Fruit fly (Drosophila melanogaster) whole organism, embryonic: ENCODE measurements around the gene Hecw.
A peak's percentile ranks its signal among the peaks of the same experiment; 100 is the strongest.

Experiments
- Abd-B ChIP-seq: fragments of 200-800 bp; sonication (Bioruptor generic); optimal IDR thresholded peaks from 2 replicates; lab custom pipeline; 2018; ENCODE audit warnings: missing biosample characterization, mild to moderate bottlenecking, missing genetic modification characterization, moderate library complexity
- Ada2b ChIP-seq: fragments of 200-800 bp; sonication (Bioruptor generic); IDR thresholded peaks from 2 replicates; pipeline ENCODE4 v1.3.6; 2022; ENCODE audit warnings: missing biosample characterization, missing genetic modification characterization
- Bteb2 ChIP-seq: fragments of 200-800 bp; sonication (Bioruptor generic); optimal IDR thresholded peaks from 2 replicates; lab custom pipeline; 2016; ENCODE audit warnings: missing biosample characterization, missing genetic modification characterization
- C15 ChIP-seq: fragments of 200-800 bp; sonication (Bioruptor generic); IDR thresholded peaks from 3 replicates; pipeline ENCODE4 v1.3.6; 2022; ENCODE audit warnings: missing biosample characterization, missing genetic modification characterization
- CG10209 ChIP-seq: fragments of 200-800 bp; sonication (Bioruptor generic); optimal IDR thresholded peaks from 3 replicates; lab custom pipeline; 2017; ENCODE audit warnings: missing biosample characterization, mild to moderate bottlenecking, missing genetic modification characterization, missing genetic modification reagents
- CG1024 ChIP-seq: fragments of 200-800 bp; sonication (Bioruptor generic); IDR thresholded peaks from 2 replicates; pipeline ENCODE4 v1.3.6; 2022; ENCODE audit warnings: missing biosample characterization, missing genetic modification characterization
- CG11560 ChIP-seq: fragments of 200-800 bp; sonication (Bioruptor generic); IDR thresholded peaks from 3 replicates; pipeline ENCODE4 v1.3.6; 2022; ENCODE audit warnings: missing biosample characterization, missing genetic modification characterization
- CG12942 ChIP-seq: fragments of 200-800 bp; sonication (Bioruptor generic); optimal IDR thresholded peaks from 3 replicates; lab custom pipeline; 2016; ENCODE audit warnings: missing biosample characterization, missing genetic modification characterization
- CG14014 ChIP-seq: fragments of 200-800 bp; sonication (Bioruptor generic); IDR thresholded peaks from 2 replicates; pipeline ENCODE4 v1.3.6; 2022; ENCODE audit warnings: missing biosample characterization, missing genetic modification characterization
- CG17912 ChIP-seq: fragments of 200-800 bp; sonication (Bioruptor generic); optimal IDR thresholded peaks from 2 replicates; lab custom pipeline; 2018; ENCODE audit warnings: missing biosample characterization, mild to moderate bottlenecking, missing genetic modification characterization
- CG18599 ChIP-seq: fragments of 200-800 bp; sonication (Bioruptor generic); optimal IDR thresholded peaks from 3 replicates; lab custom pipeline; 2017; ENCODE audit warnings: missing biosample characterization, missing genetic modification characterization, mild to moderate bottlenecking, moderate library complexity, missing genetic modification reagents
- CG2116 ChIP-seq: fragments of 200-800 bp; sonication (Bioruptor generic); optimal IDR thresholded peaks from 3 replicates; lab custom pipeline; 2018; ENCODE audit warnings: missing biosample characterization, mild to moderate bottlenecking, missing genetic modification characterization
- CG2202 ChIP-seq: fragments of 200-800 bp; sonication (Bioruptor generic); optimal IDR thresholded peaks from 2 replicates; lab custom pipeline; 2018; ENCODE audit warnings: missing biosample characterization, mild to moderate bottlenecking, missing genetic modification characterization
- CG2712 ChIP-seq: fragments of 200-800 bp; optimal IDR thresholded peaks from 3 replicates; lab custom pipeline; 2019; ENCODE audit warnings: missing biosample characterization, mild to moderate bottlenecking, missing genetic modification characterization, moderate library complexity
- CG33213 ChIP-seq: fragments of 200-800 bp; sonication (Bioruptor generic); optimal IDR thresholded peaks from 3 replicates; lab custom pipeline; 2016; ENCODE audit warnings: missing biosample characterization, missing genetic modification characterization
- CG3847 ChIP-seq: fragments of 200-800 bp; sonication (Bioruptor generic); IDR thresholded peaks from 2 replicates; pipeline ENCODE4 v1.3.6; 2022; ENCODE audit warnings: missing biosample characterization, missing genetic modification characterization
- CG3995 ChIP-seq: fragments of 200-800 bp; sonication (Bioruptor generic); optimal IDR thresholded peaks from 3 replicates; lab custom pipeline; 2016; ENCODE audit warnings: missing biosample characterization, missing genetic modification characterization
- CG7963 ChIP-seq: fragments of 200-800 bp; sonication (Bioruptor generic); IDR thresholded peaks from 3 replicates; pipeline ENCODE4 v1.3.6; 2022; ENCODE audit warnings: missing biosample characterization, missing genetic modification characterization; ENCODE audit not compliant: partially characterized antibody
- CG9932 ChIP-seq: fragments of 200-800 bp; sonication (Bioruptor generic); IDR thresholded peaks from 2 replicates; pipeline ENCODE4 v1.3.6; 2022; ENCODE audit warnings: missing biosample characterization, missing genetic modification characterization
- Camta ChIP-seq: fragments of 200-800 bp; sonication (Bioruptor generic); optimal IDR thresholded peaks from 2 replicates; lab custom pipeline; 2016; ENCODE audit warnings: missing biosample characterization, missing genetic modification characterization
- Dp ChIP-seq: fragments of 200-800 bp; sonication (Bioruptor generic); optimal IDR thresholded peaks from 2 replicates; lab custom pipeline; 2018; ENCODE audit warnings: missing biosample characterization, mild to moderate bottlenecking, missing genetic modification characterization, moderate library complexity
- Hey ChIP-seq: fragments of 200-800 bp; sonication (Bioruptor generic); optimal IDR thresholded peaks from 3 replicates; lab custom pipeline; 2018; ENCODE audit warnings: missing biosample characterization, mild to moderate bottlenecking, missing genetic modification characterization
- Hsf ChIP-seq: fragments of 200-800 bp; sonication (Bioruptor generic); optimal IDR thresholded peaks from 3 replicates; lab custom pipeline; 2016; ENCODE audit warnings: missing biosample characterization, missing genetic modification characterization
- Meics ChIP-seq: fragments of 200-800 bp; sonication (Bioruptor generic); optimal IDR thresholded peaks from 2 replicates; lab custom pipeline; 2017; ENCODE audit warnings: missing biosample characterization, mild to moderate bottlenecking, missing genetic modification characterization
- Pdp1 ChIP-seq, 2 experiments: fragments of 200-800 bp; sonication (Bioruptor generic); optimal IDR thresholded peaks; 3 replicates each; lab custom pipeline; 2016; ENCODE audit warnings: missing biosample characterization in 2 of 2, missing genetic modification characterization in 2 of 2, mild to moderate bottlenecking in 1 of 2, moderate library complexity in 1 of 2
- Usf ChIP-seq: fragments of 200-800 bp; sonication (Bioruptor generic); optimal IDR thresholded peaks from 2 replicates; lab custom pipeline; 2017; ENCODE audit warnings: missing genotype, missing biosample characterization, missing genetic modification characterization
- Vsx1 ChIP-seq: fragments of 200-800 bp; sonication (Bioruptor generic); optimal IDR thresholded peaks from 2 replicates; lab custom pipeline; 2017; ENCODE audit warnings: missing biosample characterization, mild to moderate bottlenecking, missing genetic modification characterization, missing genetic modification reagents
- aop ChIP-seq: fragments of 200-800 bp; sonication (Bioruptor generic); IDR thresholded peaks from 2 replicates; pipeline ENCODE4 v1.3.6; 2022; ENCODE audit warnings: missing biosample characterization, missing genetic modification characterization
- ase ChIP-seq: fragments of 200-800 bp; sonication (Bioruptor generic); IDR thresholded peaks from 3 replicates; pipeline ENCODE4 v1.3.6; 2022; ENCODE audit warnings: missing biosample characterization, missing genetic modification characterization
- bowl ChIP-seq: fragments of 200-800 bp; sonication (Bioruptor generic); IDR thresholded peaks from 2 replicates; pipeline ENCODE4 v1.3.6; 2022; ENCODE audit warnings: missing biosample characterization, missing genetic modification characterization
- ci ChIP-seq: fragments of 200-800 bp; sonication (Bioruptor generic); IDR thresholded peaks from 3 replicates; pipeline ENCODE4 v1.3.6; 2022; ENCODE audit warnings: missing biosample characterization, missing genetic modification characterization
- corto ChIP-seq: fragments of 200-800 bp; sonication (Bioruptor generic); optimal IDR thresholded peaks from 2 replicates; lab custom pipeline; 2016; ENCODE audit warnings: missing biosample characterization, mild to moderate bottlenecking, missing genetic modification characterization, moderate library complexity
- crol ChIP-seq: fragments of 200-800 bp; sonication (Bioruptor generic); IDR thresholded peaks from 2 replicates; pipeline ENCODE4 v1.3.6; 2022; ENCODE audit warnings: missing biosample characterization, missing genetic modification characterization
- dati ChIP-seq: fragments of 200-800 bp; sonication (Bioruptor generic); IDR thresholded peaks from 2 replicates; pipeline ENCODE4 v1.3.6; 2022; ENCODE audit warnings: missing biosample characterization, missing genetic modification characterization
- eve ChIP-seq, 2 experiments: fragments of >200 bp; optimal IDR thresholded peaks; 2 replicates each; lab custom pipeline; 2017; ENCODE audit warnings: missing biosample characterization in 2 of 2, missing genetic modification characterization in 2 of 2
- exex ChIP-seq: fragments of 200-800 bp; sonication (Bioruptor generic); optimal IDR thresholded peaks from 4 replicates; lab custom pipeline; 2018; ENCODE audit warnings: missing biosample characterization, mild to moderate bottlenecking, missing genetic modification characterization, moderate library complexity
- hbn ChIP-seq: fragments of 200-800 bp; sonication (Bioruptor generic); IDR thresholded peaks from 2 replicates; pipeline ENCODE4 v1.3.6; 2022; ENCODE audit warnings: missing biosample characterization, missing genetic modification characterization; ENCODE audit not compliant: partially characterized antibody
- lola ChIP-seq, 3 experiments: fragments of >200 bp in 2 of 3; fragments of 200-800 bp in 1 of 3; sonication (Bioruptor generic) in 1 of 3; optimal IDR thresholded peaks; 2 replicates each; lab custom pipeline; 2017 to 2019; ENCODE audit warnings: missing biosample characterization in 3 of 3, missing genetic modification characterization in 3 of 3, mild to moderate bottlenecking in 1 of 3, moderate library complexity in 1 of 3
- nerfin-1 ChIP-seq: fragments of 200-800 bp; sonication (Bioruptor generic); optimal IDR thresholded peaks from 3 replicates; lab custom pipeline; 2019; ENCODE audit warnings: missing biosample characterization, mild to moderate bottlenecking, missing genetic modification characterization, moderate library complexity
- nerfin-2 ChIP-seq: fragments of 200-800 bp; sonication (Bioruptor generic); IDR thresholded peaks from 2 replicates; pipeline ENCODE4 v1.3.6; 2022; ENCODE audit warnings: missing biosample characterization, missing genetic modification characterization; ENCODE audit not compliant: partially characterized antibody
- odd ChIP-seq: fragments of 200-800 bp; sonication (Bioruptor generic); optimal IDR thresholded peaks from 2 replicates; lab custom pipeline; 2017; ENCODE audit warnings: missing biosample characterization, mild to moderate bottlenecking, missing genetic modification characterization
- pfk ChIP-seq: fragments of 200-800 bp; sonication (Bioruptor generic); optimal IDR thresholded peaks from 2 replicates; lab custom pipeline; 2018; ENCODE audit warnings: missing biosample characterization, mild to moderate bottlenecking, missing genetic modification characterization, moderate library complexity
- pum ChIP-seq: fragments of 200-800 bp; sonication (Bioruptor generic); optimal IDR thresholded peaks from 2 replicates; lab custom pipeline; 2016; ENCODE audit warnings: missing biosample characterization, missing genetic modification characterization
- row ChIP-seq: fragments of 200-800 bp; sonication (Bioruptor generic); IDR thresholded peaks from 3 replicates; pipeline ENCODE4 v1.3.6; 2022; ENCODE audit warnings: missing biosample characterization, missing genetic modification characterization
- sd ChIP-seq: fragments of 200-800 bp; sonication (Bioruptor generic); optimal IDR thresholded peaks from 3 replicates; lab custom pipeline; 2018; ENCODE audit warnings: missing biosample characterization, mild to moderate bottlenecking, missing genetic modification characterization, moderate library complexity
- seq ChIP-seq: fragments of 200-800 bp; sonication (Bioruptor generic); IDR thresholded peaks from 2 replicates; pipeline ENCODE4 v1.3.6; 2022; ENCODE audit warnings: missing biosample characterization, missing genetic modification characterization
- sima ChIP-seq: fragments of 200-800 bp; sonication (Bioruptor generic); optimal IDR thresholded peaks from 2 replicates; lab custom pipeline; 2016; ENCODE audit warnings: missing biosample characterization, missing genetic modification characterization
- stwl ChIP-seq: fragments of 200-800 bp; sonication (Bioruptor generic); optimal IDR thresholded peaks from 3 replicates; lab custom pipeline; 2018; ENCODE audit warnings: missing biosample characterization, mild to moderate bottlenecking, missing genetic modification characterization, moderate library complexity
- trh ChIP-seq: fragments of 200-800 bp; sonication (Bioruptor generic); optimal IDR thresholded peaks from 2 replicates; lab custom pipeline; 2016; ENCODE audit warnings: missing biosample characterization, missing genetic modification characterization
- ttk ChIP-seq: fragments of 200-800 bp; sonication (Bioruptor generic); IDR thresholded peaks from 2 replicates; pipeline ENCODE4 v2.1.2; 2022; ENCODE audit warnings: missing biosample characterization, missing genetic modification characterization
- unc-4 ChIP-seq: fragments of 200-800 bp; sonication (Bioruptor generic); IDR thresholded peaks from 2 replicates; pipeline ENCODE4 v1.3.6; 2022; ENCODE audit warnings: missing biosample characterization, missing genetic modification characterization; ENCODE audit not compliant: partially characterized antibody

The Hecw gene

DNA sequence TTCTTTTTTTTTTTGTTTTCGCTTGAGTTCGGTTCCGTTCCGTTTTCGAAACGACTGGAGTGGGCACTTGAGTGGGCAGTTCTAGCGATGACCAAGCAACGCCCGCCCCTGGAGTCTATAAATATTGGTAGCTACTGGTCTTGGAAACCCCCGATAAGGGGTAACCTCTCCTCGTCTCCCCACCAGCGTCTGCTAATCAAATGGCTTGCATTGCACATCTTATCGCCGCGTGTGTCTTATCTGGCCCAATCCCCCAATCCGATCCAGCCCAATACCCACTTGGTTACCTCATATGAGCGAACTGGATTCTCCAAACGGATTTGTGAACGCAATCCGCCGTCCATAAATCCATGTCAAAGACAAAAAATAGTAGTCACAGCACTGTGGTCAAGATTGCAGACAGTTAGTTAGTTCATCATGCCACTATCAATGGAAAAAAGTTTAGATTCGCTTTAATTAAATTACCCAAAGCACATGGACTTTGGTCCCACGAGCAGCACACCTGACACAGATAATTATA lies 54.1 kb downstream of the Hecw start, which contains the start of gene CG3106:
CG3106 (minus strand) TSS at position 107 of the 520 bp plus-strand sequence.
- TF ChIP-seq CG2116 (GFP tag; lab: Kevin White, UChicago) (no peak), CG2712 (no peak), Ada2b (GFP tag; lab: Robert Waterston, UW) (no peak), CG12942 (GFP tag; lab: Kevin White, UChicago) (no peak), CG33213 (no peak), C15 (GFP tag; lab: Robert Waterston, UW) (no peak), Camta (GFP tag; lab: Kevin White, UChicago) (no peak), sd (tag; lab: Kevin White, UChicago) (peak; percentile 13), CG18599 (GFP tag; lab: Kevin White, UChicago) (no peak), sima (GFP tag; lab: Kevin White, UChicago) (no peak), seq (GFP tag; lab: Robert Waterston, UW) (no peak), dati (GFP tag; lab: Robert Waterston, UW) (no peak), odd (GFP tag; lab: Kevin White, UChicago) (no peak), CG10209 (GFP tag; lab: Kevin White, UChicago) (no peak), ci (GFP tag; lab: Robert Waterston, UW) (no peak), nerfin-2 (GFP tag; lab: Robert Waterston, UW) (no peak), CG1024 (GFP tag; lab: Robert Waterston, UW) (no peak), CG17912 (GFP tag; lab: Kevin White, UChicago) (no peak), Meics (GFP tag; lab: Kevin White, UChicago) (no peak), Usf (GFP tag; lab: Kevin White, UChicago) (no peak), Vsx1 (GFP tag; lab: Kevin White, UChicago) (peak; percentile 17), CG11560 (tag; lab: Robert Waterston, UW) (no peak), trh (no peak), ttk (no peak), eve (GFP tag; optimal IDR thresholded peaks at IDR 0.05; lab: Kevin White, UChicago) (no peak), Bteb2 (GFP tag; lab: Kevin White, UChicago) (no peak), Hsf (GFP tag; lab: Kevin White, UChicago) (no peak), crol (GFP tag; lab: Robert Waterston, UW) (peak; percentile 46), nerfin-1 (tag; lab: Kevin White, UChicago) (no peak), pfk (GFP tag; lab: Kevin White, UChicago) (peak; percentile 79), CG3995 (GFP tag; lab: Kevin White, UChicago) (no peak), CG9932 (GFP tag; lab: Robert Waterston, UW) (no peak), hbn (GFP tag; lab: Robert Waterston, UW) (no peak), CG2202 (tag; lab: Kevin White, UChicago) (no peak), Hey (tag; lab: Kevin White, UChicago) (peak; percentile 61), pum (GFP tag; lab: Kevin White, UChicago) (no peak), lola (GFP tag; optimal IDR thresholded peaks at IDR 0.05; lab: Kevin White, UChicago) (no peak), aop (GFP tag; lab: Robert Waterston, UW) (no peak), unc-4 (no peak), row (no peak), CG14014 (no peak), exex (tag; lab: Kevin White, UChicago) (peak; percentile 82), CG3847 (GFP tag; lab: Robert Waterston, UW) (no peak), Dp (GFP tag; lab: Kevin White, UChicago) (no peak), CG7963 (GFP tag; lab: Robert Waterston, UW) (no peak), stwl (tag; lab: Kevin White, UChicago) (no peak), corto (GFP tag; lab: Kevin White, UChicago) (no peak), bowl (GFP tag; lab: Robert Waterston, UW) (no peak), Abd-B (GFP tag; lab: Kevin White, UChicago) (no peak), ase (GFP tag; lab: Robert Waterston, UW) (no peak), Pdp1 (GFP tag; optimal IDR thresholded peaks at IDR 0.05; lab: Kevin White, UChicago) (peak in 1 of 2 experiments; percentile 45)
